Fruit fly (Drosophila melanogaster) whole organism, embryonic: Measurements from ENCODE around the gene nxf2.

Experiments used
- ATbp ChIP-seq: fragments of 200-800 bp; sonication (Bioruptor generic); optimal IDR thresholded peaks from 2 replicates; lab custom pipeline; 2017; ENCODE audit warnings: missing biosample characterization, mild to moderate bottlenecking, missing genetic modification characterization, missing genetic modification reagents
- CG11504 ChIP-seq: fragments of 200-800 bp; sonication (Bioruptor generic); optimal IDR thresholded peaks from 3 replicates; lab custom pipeline; 2019; ENCODE audit warnings: missing biosample characterization, mild to moderate bottlenecking, missing genetic modification characterization, moderate library complexity
- CG12155 ChIP-seq: fragments of 200-800 bp; sonication (Bioruptor generic); optimal IDR thresholded peaks from 3 replicates; lab custom pipeline; 2016; ENCODE audit warnings: missing biosample characterization, missing genetic modification characterization
- CG12769 ChIP-seq: fragments of 200-800 bp; sonication (Bioruptor generic); optimal IDR thresholded peaks from 2 replicates; lab custom pipeline; 2019; ENCODE audit warnings: missing biosample characterization, mild to moderate bottlenecking, missing genetic modification characterization, moderate library complexity
- CG14050 ChIP-seq: fragments of 200-800 bp; sonication (Bioruptor generic); IDR thresholded peaks from 3 replicates; pipeline ENCODE4 v1.3.6; 2022; ENCODE audit warnings: missing biosample characterization, missing genetic modification characterization
- CG14965 ChIP-seq: fragments of 200-800 bp; sonication (Bioruptor generic); optimal IDR thresholded peaks from 2 replicates; lab custom pipeline; 2016; ENCODE audit warnings: missing biosample characterization, missing genetic modification characterization, borderline replicate concordance
- CG15479 ChIP-seq: fragments of 200-800 bp; sonication (Bioruptor generic); optimal IDR thresholded peaks from 3 replicates; lab custom pipeline; 2019; ENCODE audit warnings: missing biosample characterization, mild to moderate bottlenecking, missing genetic modification characterization, moderate library complexity
- CG1647 ChIP-seq: fragments of 200-800 bp; sonication (Bioruptor generic); optimal IDR thresholded peaks from 3 replicates; lab custom pipeline; 2016; ENCODE audit warnings: missing biosample characterization, missing genetic modification characterization
- CG17829 ChIP-seq: fragments of 200-800 bp; optimal IDR thresholded peaks from 2 replicates; lab custom pipeline; 2019; ENCODE audit warnings: missing biosample characterization, mild to moderate bottlenecking, missing genetic modification characterization, moderate library complexity
- CG2875 ChIP-seq: fragments of 200-800 bp; sonication (Bioruptor generic); optimal IDR thresholded peaks from 2 replicates; lab custom pipeline; 2017; ENCODE audit warnings: missing biosample characterization, mild to moderate bottlenecking, missing genetic modification characterization, missing genetic modification reagents
- CG3065 ChIP-seq: fragments of 200-800 bp; sonication (Bioruptor generic); optimal IDR thresholded peaks from 2 replicates; lab custom pipeline; 2016; ENCODE audit warnings: missing biosample characterization, missing genetic modification characterization
- CG31365 ChIP-seq: fragments of 200-800 bp; sonication (Bioruptor generic); optimal IDR thresholded peaks from 2 replicates; lab custom pipeline; 2018; ENCODE audit warnings: missing biosample characterization, mild to moderate bottlenecking, missing genetic modification characterization
- CG31388 ChIP-seq: fragments of 200-800 bp; sonication (Bioruptor generic); optimal IDR thresholded peaks from 2 replicates; lab custom pipeline; 2016; ENCODE audit warnings: missing biosample characterization, missing genetic modification characterization
- CG42726 ChIP-seq: fragments of 200-800 bp; sonication (Bioruptor generic); IDR thresholded peaks from 2 replicates; pipeline ENCODE4 v1.3.6; 2022; ENCODE audit warnings: missing biosample characterization, missing genetic modification characterization; ENCODE audit not compliant: partially characterized antibody
- CG43689 ChIP-seq: fragments of 200-800 bp; sonication (Bioruptor generic); IDR thresholded peaks from 2 replicates; pipeline ENCODE4 v1.3.6; 2022; ENCODE audit warnings: missing biosample characterization, missing genetic modification characterization
- CG4424 ChIP-seq: fragments of 200-800 bp; sonication (Bioruptor generic); optimal IDR thresholded peaks from 3 replicates; lab custom pipeline; 2016; ENCODE audit warnings: missing biosample characterization, missing genetic modification characterization
- CG4707 ChIP-seq: fragments of 200-800 bp; sonication (Bioruptor generic); optimal IDR thresholded peaks from 2 replicates; lab custom pipeline; 2018; ENCODE audit warnings: missing biosample characterization, mild to moderate bottlenecking, missing genetic modification characterization, moderate library complexity
- CG4854 ChIP-seq: fragments of 200-800 bp; sonication (Bioruptor generic); optimal IDR thresholded peaks from 2 replicates; lab custom pipeline; 2016; ENCODE audit warnings: missing biosample characterization, missing genetic modification characterization, inconsistent platforms
- CG8281 ChIP-seq: fragments of 200-800 bp; sonication (Bioruptor generic); optimal IDR thresholded peaks from 2 replicates; lab custom pipeline; 2018; ENCODE audit warnings: missing biosample characterization, mild to moderate bottlenecking, missing genetic modification characterization, moderate library complexity
- CG8388 ChIP-seq: fragments of 200-800 bp; sonication (Bioruptor generic); optimal IDR thresholded peaks from 2 replicates; lab custom pipeline; 2019; ENCODE audit warnings: missing biosample characterization, mild to moderate bottlenecking, missing genetic modification characterization, moderate library complexity
- CG9932 ChIP-seq: fragments of 200-800 bp; sonication (Bioruptor generic); IDR thresholded peaks from 2 replicates; pipeline ENCODE4 v1.3.6; 2022; ENCODE audit warnings: missing biosample characterization, missing genetic modification characterization
- Doc3 ChIP-seq: fragments of 200-800 bp; sonication (Bioruptor generic); IDR thresholded peaks from 3 replicates; pipeline ENCODE4 v1.3.6; 2022; ENCODE audit warnings: missing biosample characterization, missing genetic modification characterization; ENCODE audit not compliant: partially characterized antibody
- Med ChIP-seq: fragments of 200-800 bp; sonication (Bioruptor generic); peaks from one replicate; lab custom pipeline; 2016; ENCODE audit warnings: missing biosample characterization, missing genetic modification characterization, mild to moderate bottlenecking, inconsistent platforms, moderate library complexity
- Myb ChIP-seq: fragments of 200-800 bp; sonication (Bioruptor generic); optimal IDR thresholded peaks from 2 replicates; lab custom pipeline; 2016; ENCODE audit warnings: missing biosample characterization, missing genetic modification characterization
- NFAT ChIP-seq: fragments of 200-800 bp; sonication (Bioruptor generic); IDR thresholded peaks from 2 replicates; pipeline ENCODE4 v1.3.6; 2022; ENCODE audit warnings: missing biosample characterization, missing genetic modification characterization
- Nf-YC ChIP-seq: fragments of 200-800 bp; optimal IDR thresholded peaks from 3 replicates; lab custom pipeline; 2019; ENCODE audit warnings: missing biosample characterization, mild to moderate bottlenecking, missing genetic modification characterization, moderate library complexity
- Rx ChIP-seq: fragments of 200-800 bp; sonication (Bioruptor generic); IDR thresholded peaks from 2 replicates; pipeline ENCODE4 v1.3.6; 2022; ENCODE audit warnings: missing biosample characterization, missing genetic modification characterization
- Side ChIP-seq: fragments of 200-800 bp; sonication (Bioruptor generic); optimal IDR thresholded peaks from 2 replicates; lab custom pipeline; 2016; ENCODE audit warnings: missing biosample characterization, missing genetic modification characterization
- Sry-β ChIP-seq: fragments of 200-800 bp; sonication (Bioruptor generic); optimal IDR thresholded peaks from 2 replicates; lab custom pipeline; 2018; ENCODE audit warnings: missing biosample characterization, mild to moderate bottlenecking, missing genetic modification characterization, moderate library complexity
- ap ChIP-seq: fragments of 200-800 bp; sonication (Bioruptor generic); IDR thresholded peaks from 2 replicates; pipeline ENCODE4 v1.3.6; 2022; ENCODE audit warnings: missing biosample characterization, missing genetic modification characterization
- caup ChIP-seq: fragments of 200-800 bp; sonication (Bioruptor generic); optimal IDR thresholded peaks from 3 replicates; lab custom pipeline; 2017; ENCODE audit warnings: missing biosample characterization, mild to moderate bottlenecking, missing genetic modification characterization, moderate library complexity; ENCODE audit not compliant: severe bottlenecking
- cwo ChIP-seq: fragments of 200-800 bp; sonication (Bioruptor generic); optimal IDR thresholded peaks from 3 replicates; lab custom pipeline; 2017; ENCODE audit warnings: missing biosample characterization, missing genetic modification characterization, mild to moderate bottlenecking, moderate library complexity, missing genetic modification reagents
- da ChIP-seq: fragments of 200-800 bp; sonication (Bioruptor generic); optimal IDR thresholded peaks from 2 replicates; lab custom pipeline; 2016; ENCODE audit warnings: missing biosample characterization, missing genetic modification characterization
- dmrt11E ChIP-seq: fragments of 200-800 bp; sonication (Bioruptor generic); optimal IDR thresholded peaks from 3 replicates; lab custom pipeline; 2018; ENCODE audit warnings: missing biosample characterization, mild to moderate bottlenecking, missing genetic modification characterization, moderate library complexity
- gfzf ChIP-seq: fragments of 200-800 bp; sonication (Bioruptor generic); optimal IDR thresholded peaks from 2 replicates; lab custom pipeline; 2016; ENCODE audit warnings: missing biosample characterization, mild to moderate bottlenecking, missing genetic modification characterization, moderate library complexity
- gt ChIP-seq: fragments of 200-800 bp; sonication (Bioruptor generic); IDR thresholded peaks from 2 replicates; pipeline ENCODE4 v1.3.6; 2022; ENCODE audit warnings: missing biosample characterization, missing genetic modification characterization
- lab ChIP-seq: fragments of 200-800 bp; sonication (Bioruptor generic); optimal IDR thresholded peaks from 3 replicates; lab custom pipeline; 2017; ENCODE audit warnings: missing biosample characterization, missing genetic modification characterization, mild to moderate bottlenecking, moderate library complexity, missing genetic modification reagents
- lbe ChIP-seq: fragments of 200-800 bp; sonication (Bioruptor generic); optimal IDR thresholded peaks from 2 replicates; lab custom pipeline; 2016; ENCODE audit warnings: missing biosample characterization, mild to moderate bottlenecking, missing genetic modification characterization
- nerfin-1 ChIP-seq: fragments of 200-800 bp; sonication (Bioruptor generic); optimal IDR thresholded peaks from 3 replicates; lab custom pipeline; 2019; ENCODE audit warnings: missing biosample characterization, mild to moderate bottlenecking, missing genetic modification characterization, moderate library complexity
- nom ChIP-seq: fragments of 200-800 bp; sonication (Bioruptor generic); optimal IDR thresholded peaks from 2 replicates; lab custom pipeline; 2017; ENCODE audit warnings: missing biosample characterization, missing genetic modification characterization, mild to moderate bottlenecking, moderate library complexity, missing genetic modification reagents
- pho ChIP-seq: fragments of 200-800 bp; sonication (Bioruptor generic); optimal IDR thresholded peaks from 2 replicates; lab custom pipeline; 2016; ENCODE audit warnings: missing biosample characterization, missing genetic modification characterization
- ro ChIP-seq: fragments of 200-800 bp; sonication (Bioruptor generic); IDR thresholded peaks from 2 replicates; pipeline ENCODE4 v1.3.6; 2022; ENCODE audit warnings: missing biosample characterization, missing genetic modification characterization
- row ChIP-seq: fragments of 200-800 bp; sonication (Bioruptor generic); IDR thresholded peaks from 3 replicates; pipeline ENCODE4 v1.3.6; 2022; ENCODE audit warnings: missing biosample characterization, missing genetic modification characterization
- sd ChIP-seq: fragments of 200-800 bp; sonication (Bioruptor generic); optimal IDR thresholded peaks from 3 replicates; lab custom pipeline; 2018; ENCODE audit warnings: missing biosample characterization, mild to moderate bottlenecking, missing genetic modification characterization, moderate library complexity
- stc ChIP-seq: fragments of 200-800 bp; sonication (Bioruptor generic); IDR thresholded peaks from 2 replicates; pipeline ENCODE4 v1.3.6; 2022; ENCODE audit warnings: missing biosample characterization, missing genetic modification characterization
- trem ChIP-seq: fragments of 200-800 bp; optimal IDR thresholded peaks from 3 replicates; lab custom pipeline; 2019; ENCODE audit warnings: missing biosample characterization, mild to moderate bottlenecking, missing genetic modification characterization, moderate library complexity
- wdn ChIP-seq: fragments of 200-800 bp; sonication (Bioruptor generic); IDR thresholded peaks from 2 replicates; pipeline ENCODE4 v1.3.6; 2022; ENCODE audit warnings: missing biosample characterization, missing genetic modification characterization
- zfh2 ChIP-seq: fragments of 200-800 bp; sonication (Bioruptor generic); optimal IDR thresholded peaks from 2 replicates; lab custom pipeline; 2016; ENCODE audit warnings: missing biosample characterization, missing genetic modification characterization

nxf2 gene

dm6 chr3L:16612972-16613371 is 32.9 kb upstream of the nxf2 start (continued):
- TF ChIP-seq Rx (GFP tag; lab: Robert Waterston, UW) (no peak), stc (peak; percentile 6; the same call in 1 of the 2 replicates), cwo (GFP tag; lab: Kevin White, UChicago) (peak; percentile 25), CG8388 (GFP tag; lab: Kevin White, UChicago) (no peak), CG3065 (GFP tag; lab: Kevin White, UChicago) (no peak)

dm6 chr3L:16612152-16612551 is 32.0 kb upstream of the nxf2 start, which contains the start of gene CG4101:
Gene CG4101, plus strand, starts transcription at chr3L:16612486.
- peak; percentile 65 for TF ChIP-seq CG4854 (GFP tag; lab: Kevin White, UChicago)
- TF ChIP-seq caup (GFP tag; lab: Kevin White, UChicago), result peak; percentile 74
- TF ChIP-seq CG43689 (GFP tag; lab: Robert Waterston, UW), result no peak
- TF ChIP-seq CG8281 (tag; lab: Kevin White, UChicago), result peak; percentile 37
- peak; percentile 58; the same call in 1 of the 2 replicates for TF ChIP-seq wdn (GFP tag; lab: Robert Waterston, UW)
- peak; percentile 20 for TF ChIP-seq CG31365
- TF ChIP-seq gt, result no peak
- TF ChIP-seq Med, result peak; percentile 95
- peak; percentile 75 for TF ChIP-seq Nf-YC (tag; lab: Kevin White, UChicago)
- peak; percentile 86 for TF ChIP-seq zfh2
- TF ChIP-seq CG12155 (GFP tag; lab: Kevin White, UChicago), result peak; percentile 76
- peak; percentile 68 for TF ChIP-seq nerfin-1 (tag; lab: Kevin White, UChicago)
- TF ChIP-seq Doc3, result peak; percentile 91
- peak; percentile 55 for TF ChIP-seq CG1647
- TF ChIP-seq ro (GFP tag; lab: Robert Waterston, UW), result 0 out of 2 replicates have a peak, but pooled peaks have one; percentile 28
- peak; percentile 71 for TF ChIP-seq dmrt11E (tag; lab: Kevin White, UChicago)
- TF ChIP-seq sd, result peak; percentile 99
- TF ChIP-seq ap (GFP tag; lab: Robert Waterston, UW), result peak; percentile 57
- no peak for TF ChIP-seq CG4707 (GFP tag; lab: Kevin White, UChicago)
- TF ChIP-seq Myb (GFP tag; lab: Kevin White, UChicago), result peak; percentile 62
- TF ChIP-seq CG17829 (tag; lab: Kevin White, UChicago), result peak; percentile 76
- TF ChIP-seq lbe (GFP tag; lab: Kevin White, UChicago), result peak; percentile 78
- TF ChIP-seq NFAT (GFP tag; lab: Robert Waterston, UW), result peak; percentile 81
- peak; percentile 24 for TF ChIP-seq da (GFP tag; lab: Kevin White, UChicago)
- TF ChIP-seq CG2875, result peak; percentile 11
- peak; percentile 80 for TF ChIP-seq CG11504 (tag; lab: Kevin White, UChicago)
- TF ChIP-seq CG14965 (GFP tag; lab: Kevin White, UChicago), result no peak
- peak; percentile 71 for TF ChIP-seq CG14050
- TF ChIP-seq pho (GFP tag; lab: Kevin White, UChicago), result peak; percentile 85
- TF ChIP-seq CG12769 (tag; lab: Kevin White, UChicago), result peak; percentile 75
- no peak for TF ChIP-seq CG31388 (GFP tag; lab: Kevin White, UChicago)
- peak; percentile 70 for TF ChIP-seq Side (GFP tag; lab: Kevin White, UChicago)
- TF ChIP-seq CG4424 (GFP tag; lab: Kevin White, UChicago), result peak; percentile 72
- TF ChIP-seq nom (GFP tag; lab: Kevin White, UChicago), result peak; percentile 50
- peak; percentile 52 for TF ChIP-seq CG8388 (GFP tag; lab: Kevin White, UChicago)
- TF ChIP-seq row, result peak; percentile 94
- peak; percentile 48 for TF ChIP-seq ATbp (GFP tag; lab: Kevin White, UChicago)
- TF ChIP-seq CG9932, result peak; percentile 91
- TF ChIP-seq trem (tag; lab: Kevin White, UChicago), result peak; percentile 86
- peak; percentile 72 for TF ChIP-seq gfzf (GFP tag; lab: Kevin White, UChicago)
- TF ChIP-seq CG42726, result peak; percentile 45; the same call in 1 of the 2 replicates
- peak; percentile 79 for TF ChIP-seq lab (GFP tag; lab: Kevin White, UChicago)
- TF ChIP-seq Sry-β (GFP tag; lab: Kevin White, UChicago), result no peak
- no peak for TF ChIP-seq CG15479 (GFP tag; lab: Kevin White, UChicago)
